Comparison of ENCODE assay signal across 8 worm cellular contexts in the genomic region with DNA sequence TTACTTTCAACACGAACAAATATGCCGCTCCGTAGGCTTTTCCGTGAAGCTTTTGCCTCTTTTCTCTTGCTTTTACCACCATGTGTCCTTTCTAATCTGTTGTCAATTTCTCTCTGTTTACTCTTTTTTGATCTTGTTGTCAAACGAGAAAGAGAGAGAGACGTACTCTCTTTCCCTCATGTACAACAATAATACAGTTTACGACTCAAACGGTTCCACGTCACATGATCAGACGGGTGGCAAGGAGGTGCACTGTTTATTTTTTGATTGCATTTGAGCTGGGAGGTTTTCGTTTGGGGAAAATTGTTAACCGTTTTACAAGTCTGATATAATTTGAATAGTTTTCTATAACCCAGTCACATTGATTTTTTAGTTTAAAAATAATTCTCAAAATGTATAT.
TF ChIP-seq lines count a peak whose summit lies in the region.

No protein-coding gene starts in this region.

TF ChIP-seq in whole organism, L1 larva, 84 proteins besides CTCF, POLR2A, EP300 and RAD21 (continues in another document):
- TF ChIP-seq elt-2 (tag; optimal IDR thresholded peaks at IDR 0.05; lab: Kevin White, UChicago): peak; percentile 69
- TF ChIP-seq unc-130 (tag; optimal IDR thresholded peaks at IDR 0.05; lab: Kevin White, UChicago): no peak
- peak in 1 of 2 experiments; percentile 11 for TF ChIP-seq egl-27 (tag; optimal IDR thresholded peaks at IDR 0.05; lab: Kevin White, UChicago)
- no peak for TF ChIP-seq lin-15B (tag; optimal IDR thresholded peaks at IDR 0.05; lab: Kevin White, UChicago)
- peak; percentile 72 for TF ChIP-seq tbx-2 (tag; optimal IDR thresholded peaks at IDR 0.05; lab: Kevin White, UChicago)
- peak in 1 of 2 experiments; percentile 37 for TF ChIP-seq lsy-2 (tag; optimal IDR thresholded peaks at IDR 0.05; lab: Kevin White, UChicago)
- peak in 1 of 2 experiments; percentile 62 for TF ChIP-seq mdl-1 (tag; optimal IDR thresholded peaks at IDR 0.05; lab: Kevin White, UChicago)
- no peak for TF ChIP-seq nhr-11 (tag; optimal IDR thresholded peaks at IDR 0.05; lab: Kevin White, UChicago)
- TF ChIP-seq ets-5 (GFP tag; IDR thresholded peaks at IDR 0.05; lab: Robert Waterston, UW): no peak
- peak; percentile 20 for TF ChIP-seq swsn-7 (tag; optimal IDR thresholded peaks at IDR 0.05; lab: Kevin White, UChicago)
- TF ChIP-seq pax-3 (tag; optimal IDR thresholded peaks at IDR 0.05; lab: Kevin White, UChicago): no peak

TF ChIP-seq in whole organism, L2 larva, 48 proteins besides CTCF, POLR2A, EP300 and RAD21 (continues in another document):
- peak; percentile 55 for TF ChIP-seq sma-9 (GFP tag; optimal IDR thresholded peaks at IDR 0.05; lab: Kevin White, UChicago)
- no peak for TF ChIP-seq sma-9 (tag; optimal IDR thresholded peaks at IDR 0.05; lab: Kevin White, UChicago)
- no peak for TF ChIP-seq zag-1 (tag; optimal IDR thresholded peaks at IDR 0.05; lab: Kevin White, UChicago)
- TF ChIP-seq ama-1 (optimal IDR thresholded peaks at IDR 0.05; lab: Kevin White, UChicago): no peak
- no peak for TF ChIP-seq nhr-6 (tag; optimal IDR thresholded peaks at IDR 0.05; lab: Kevin White, UChicago)
- no peak for TF ChIP-seq dmd-4 (tag; optimal IDR thresholded peaks at IDR 0.05; lab: Kevin White, UChicago)
- TF ChIP-seq nhr-23 (tag; optimal IDR thresholded peaks at IDR 0.05; lab: Kevin White, UChicago): no peak
- no peak for TF ChIP-seq unc-62 (GFP tag; optimal IDR thresholded peaks at IDR 0.05; lab: Kevin White, UChicago)
- TF ChIP-seq lsy-2 (tag; optimal IDR thresholded peaks at IDR 0.05; lab: Kevin White, UChicago): no peak
- TF ChIP-seq sem-4 (tag; optimal IDR thresholded peaks at IDR 0.05; lab: Kevin White, UChicago): no peak
- TF ChIP-seq ceh-82 (tag; optimal IDR thresholded peaks at IDR 0.05; lab: Kevin White, UChicago): no peak
- TF ChIP-seq nhr-77 (tag; optimal IDR thresholded peaks at IDR 0.05; lab: Kevin White, UChicago): no peak

TF ChIP-seq in whole organism, L3 larva, 47 proteins besides CTCF, POLR2A, EP300 and RAD21:
- no peak for TF ChIP-seq eor-1 (tag; optimal IDR thresholded peaks at IDR 0.05; lab: Kevin White, UChicago)
- TF ChIP-seq fos-1 (tag; optimal IDR thresholded peaks at IDR 0.05; lab: Kevin White, UChicago): no peak
- peak; percentile 58 for TF ChIP-seq elt-2 (tag; optimal IDR thresholded peaks at IDR 0.05; lab: Kevin White, UChicago)
- no peak for TF ChIP-seq fkh-2 (tag; optimal IDR thresholded peaks at IDR 0.05; lab: Kevin White, UChicago)
- peak; percentile 100 for TF ChIP-seq pha-4 (tag; optimal IDR thresholded peaks at IDR 0.05; lab: Kevin White, UChicago)
- peak; percentile 56 for TF ChIP-seq pqm-1 (tag; optimal IDR thresholded peaks at IDR 0.05; lab: Kevin White, UChicago)

TF ChIP-seq in whole organism, L4 larva, 104 proteins besides CTCF, POLR2A, EP300 and RAD21:
- TF ChIP-seq hlh-30 (tag; optimal IDR thresholded peaks at IDR 0.05; lab: Kevin White, UChicago; ENCODE audit: insufficient read depth) (peak; percentile 30), pha-4 (GFP tag; IDR thresholded peaks at IDR 0.05; lab: Robert Waterston, UW) (no peak), pha-4 (tag; optimal IDR thresholded peaks at IDR 0.05; lab: Kevin White, UChicago) (peak; percentile 92), nhr-28 (tag; optimal IDR thresholded peaks at IDR 0.05; lab: Kevin White, UChicago) (peak; percentile 29), dve-1 (tag; optimal IDR thresholded peaks at IDR 0.05; lab: Kevin White, UChicago; ENCODE audit: insufficient read depth) (peak; percentile 91), mep-1 (tag; optimal IDR thresholded peaks at IDR 0.05; lab: Kevin White, UChicago) (peak; percentile 13), lsy-2 (tag; optimal IDR thresholded peaks at IDR 0.05; lab: Kevin White, UChicago) (peak in 1 of 2 experiments; percentile 6), daf-16 (GFP tag; optimal IDR thresholded peaks at IDR 0.05; lab: Kevin White, UChicago) (no peak), daf-16 (tag; optimal IDR thresholded peaks at IDR 0.05; lab: Kevin White, UChicago) (peak; percentile 100), ama-1 (optimal IDR thresholded peaks at IDR 0.05; lab: Kevin White, UChicago) (no peak), egl-43 (GFP tag; IDR thresholded peaks at IDR 0.05; lab: Robert Waterston, UW) (no peak)

TF ChIP-seq in whole organism, late embryonic, 69 proteins besides CTCF, POLR2A, EP300 and RAD21:
- TF ChIP-seq hlh-30 (tag; optimal IDR thresholded peaks at IDR 0.05; lab: Kevin White, UChicago; ENCODE audit: insufficient read depth) (peak; percentile 39), ceh-30 (tag; optimal IDR thresholded peaks at IDR 0.05; lab: Kevin White, UChicago) (no peak), pha-4 (tag; optimal IDR thresholded peaks at IDR 0.05; lab: Kevin White, UChicago) (no peak), K02D7.2 (tag; optimal IDR thresholded peaks at IDR 0.05; lab: Kevin White, UChicago) (no peak), npax-4 (tag; optimal IDR thresholded peaks at IDR 0.05; lab: Kevin White, UChicago) (no peak), ref-2 (tag; optimal IDR thresholded peaks at IDR 0.05; lab: Kevin White, UChicago) (no peak), dve-1 (tag; optimal IDR thresholded peaks at IDR 0.05; lab: Kevin White, UChicago) (peak; percentile 44), hlh-6 (tag; optimal IDR thresholded peaks at IDR 0.05; lab: Kevin White, UChicago) (no peak), ceh-2 (tag; optimal IDR thresholded peaks at IDR 0.05; lab: Kevin White, UChicago) (no peak), ztf-16 (tag; optimal IDR thresholded peaks at IDR 0.05; lab: Kevin White, UChicago) (no peak), ceh-18 (tag; optimal IDR thresholded peaks at IDR 0.05; lab: Kevin White, UChicago) (peak; percentile 27), nhr-11 (tag; optimal IDR thresholded peaks at IDR 0.05; lab: Kevin White, UChicago) (no peak)

TF ChIP-seq in whole organism, midembryonic, 9 proteins besides CTCF, POLR2A, EP300 and RAD21:
- peak; percentile 9 for TF ChIP-seq cog-1 (tag; optimal IDR thresholded peaks at IDR 0.05; lab: Kevin White, UChicago)
- no peak for TF ChIP-seq flt-1 (GFP tag; IDR thresholded peaks at IDR 0.05; lab: Robert Waterston, UW)

TF ChIP-seq in whole organism, mixed stage, embryonic, 35 proteins besides CTCF, POLR2A, EP300 and RAD21:
- no peak for TF ChIP-seq ces-1 (GFP tag; optimal IDR thresholded peaks at IDR 0.05; lab: Kevin White, UChicago)
- no peak for TF ChIP-seq elt-1 (tag; optimal IDR thresholded peaks at IDR 0.05; lab: Kevin White, UChicago; ENCODE audit: borderline replicate concordance, insufficient read depth)
- TF ChIP-seq unc-39 (tag; optimal IDR thresholded peaks at IDR 0.05; lab: Kevin White, UChicago): no peak
- TF ChIP-seq nhr-12 (tag; optimal IDR thresholded peaks at IDR 0.05; lab: Kevin White, UChicago): no peak
- TF ChIP-seq pha-4 (tag; optimal IDR thresholded peaks at IDR 0.05; lab: Kevin White, UChicago): peak; percentile 88

TF ChIP-seq in whole organism, young adult, 124 proteins besides CTCF, POLR2A, EP300 and RAD21:
- TF ChIP-seq pha-4 (tag; optimal IDR thresholded peaks at IDR 0.05; lab: Kevin White, UChicago) (peak; percentile 86), rcor-1 (GFP tag; IDR thresholded peaks at IDR 0.05; lab: Robert Waterston, UW) (no peak), ama-1 (optimal IDR thresholded peaks at IDR 0.05; lab: Kevin White, UChicago) (no peak), ama-1 (GFP tag; optimal IDR thresholded peaks at IDR 0.05; lab: Kevin White, UChicago) (no peak), attf-5 (GFP tag; optimal IDR thresholded peaks at IDR 0.05; lab: Kevin White, UChicago) (no peak), hmg-1.2 (GFP tag; IDR thresholded peaks at IDR 0.05; lab: Robert Waterston, UW) (no peak), lin-54 (GFP tag; optimal IDR thresholded peaks at IDR 0.05; lab: Kevin White, UChicago) (no peak), akir-1 (GFP tag; optimal IDR thresholded peaks at IDR 0.05; lab: Kevin White, UChicago) (no peak)
TF ChIP-seq in whole organism, young adult: peak in this region for 1.
